Fruit fly (Drosophila melanogaster): ENCODE measurements around the gene CG3176.

CG3176 gene

DNA sequence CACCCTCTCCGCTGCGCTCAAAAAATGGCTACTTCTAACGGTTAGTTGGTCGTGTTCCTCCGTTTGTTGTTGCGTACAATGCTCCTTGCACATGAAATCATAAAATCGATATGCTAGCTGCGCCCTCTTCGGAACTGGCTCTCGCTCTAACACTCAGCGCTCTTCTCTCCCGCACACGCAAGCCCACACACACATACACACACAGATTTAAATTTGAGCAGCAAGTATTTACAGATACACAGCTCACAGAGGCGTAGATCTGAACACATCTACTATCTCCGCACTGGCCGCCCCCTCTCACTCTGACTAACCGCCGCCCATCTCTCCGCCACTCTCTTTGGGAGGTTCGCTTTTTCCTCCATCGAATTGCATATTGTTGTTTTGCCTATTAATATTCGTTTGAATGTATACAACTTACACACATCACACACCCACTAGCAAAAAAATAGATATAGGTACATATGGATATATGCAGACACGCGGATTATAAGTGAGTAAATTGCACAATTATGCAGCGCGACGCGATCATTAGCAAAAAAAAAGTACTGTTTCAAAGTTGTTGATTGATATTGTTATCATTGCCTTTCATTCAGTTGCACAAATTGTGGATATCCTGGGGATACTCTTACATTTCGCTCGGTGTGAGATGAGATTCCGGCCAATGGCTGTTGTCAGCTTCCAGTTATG is 40.8 kb downstream of the CG3176 start (continued):
- TF ChIP-seq Dek (tag; optimal IDR thresholded peaks at IDR 0.05), result peak; percentile 80
- TF ChIP-seq CG5953 (GFP tag; IDR thresholded peaks at IDR 0.05), result peak; percentile 75
- peak; percentile 35; the same call in 1 of the 3 replicates for TF ChIP-seq croc (GFP tag; conservative IDR thresholded peaks at IDR 0.05)
- no peak for TF ChIP-seq TFAM (GFP tag; optimal IDR thresholded peaks at IDR 0.05)
- peak; percentile 40 for TF ChIP-seq slou (GFP tag; optimal IDR thresholded peaks at IDR 0.05)
- TF ChIP-seq Hmr (GFP tag; optimal IDR thresholded peaks at IDR 0.05), result peak; percentile 89
- peak; percentile 77 for TF ChIP-seq en (GFP tag; optimal IDR thresholded peaks at IDR 0.05)
- TF ChIP-seq Hr3 (GFP tag; optimal IDR thresholded peaks at IDR 0.05), result peak; percentile 65
- TF ChIP-seq psq (GFP tag; optimal IDR thresholded peaks at IDR 0.05), result peak; percentile 8
- 0 out of 2 replicates have a peak, but pooled peaks have one; percentile 36 for TF ChIP-seq esg (GFP tag; conservative IDR thresholded peaks at IDR 0.05)
- peak; percentile 74 to 78 for TF ChIP-seq chif (GFP tag; optimal IDR thresholded peaks at IDR 0.05)
- peak; percentile 88 for TF ChIP-seq NfI (GFP tag; optimal IDR thresholded peaks at IDR 0.05)
- TF ChIP-seq CG4617 (GFP tag; optimal IDR thresholded peaks at IDR 0.05; ENCODE audit: borderline replicate concordance), result peak; percentile 38
- peak; percentile 84 for TF ChIP-seq CG15514 (GFP tag; optimal IDR thresholded peaks at IDR 0.05)
- TF ChIP-seq Oli (tag; optimal IDR thresholded peaks at IDR 0.05), result peak; percentile 52
- no peak for TF ChIP-seq CG34224 (GFP tag; IDR thresholded peaks at IDR 0.05; ENCODE audit: partially characterized antibody)
- TF ChIP-seq CG15269 (tag; optimal IDR thresholded peaks at IDR 0.05), result peak; percentile 87
- peak; percentile 55 for TF ChIP-seq abd-A (tag; optimal IDR thresholded peaks at IDR 0.05)
- no peak for TF ChIP-seq Dip2 (GFP tag; IDR thresholded peaks at IDR 0.05)
- TF ChIP-seq D19B (GFP tag; optimal IDR thresholded peaks at IDR 0.05), result no peak
- peak; percentile 84 for TF ChIP-seq CG1647 (GFP tag; optimal IDR thresholded peaks at IDR 0.05)

DNA sequence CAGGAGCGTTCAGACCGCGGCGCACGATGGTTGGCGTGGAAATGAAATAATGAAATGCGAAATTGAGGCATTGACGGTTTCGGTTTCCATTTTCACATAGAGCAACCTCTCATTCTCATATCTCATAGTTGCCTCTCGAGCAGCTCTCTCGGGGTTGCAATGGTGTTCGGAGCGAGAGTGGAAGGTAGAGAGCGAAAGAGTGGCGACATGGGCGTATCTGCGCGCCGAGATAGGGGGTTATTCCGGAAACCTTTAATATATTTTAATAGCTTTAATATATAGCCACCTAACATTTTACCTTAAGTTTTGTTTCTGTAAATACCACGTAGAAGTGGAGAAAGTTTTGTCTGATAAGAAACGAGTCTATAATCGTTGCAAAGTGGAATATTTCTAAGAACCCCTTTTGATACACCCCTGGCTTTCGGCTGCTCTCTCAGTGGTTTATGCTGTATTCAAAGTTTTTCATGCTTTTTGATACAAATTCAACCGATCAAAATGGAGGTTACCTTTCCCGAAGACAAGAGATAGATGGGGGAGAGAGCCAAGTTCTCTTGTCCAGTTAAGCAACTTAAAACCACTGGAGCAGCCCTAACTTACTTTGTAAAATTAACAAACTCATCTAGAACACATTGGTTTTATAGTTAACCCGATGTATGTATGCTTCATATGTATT is 41.7 kb downstream of the CG3176 start, which contains the start of gene elav:
Gene elav (minus strand): TSS at position 48 of the 673 bp plus-strand sequence.
- TF ChIP-seq Jarid2 (GFP tag; optimal IDR thresholded peaks at IDR 0.05) (peak; percentile 89), CG1602 (GFP tag; optimal IDR thresholded peaks at IDR 0.05) (peak; percentile 98), ttk (GFP tag; IDR thresholded peaks at IDR 0.05) (peak; percentile 97), CG1233 (GFP tag; optimal IDR thresholded peaks at IDR 0.05) (peak; percentile 98), TFAM (GFP tag; optimal IDR thresholded peaks at IDR 0.05) (peak; percentile 91), dmrt99B (tag; optimal IDR thresholded peaks at IDR 0.05) (peak; percentile 99), stc (GFP tag; IDR thresholded peaks at IDR 0.05) (peak; percentile 98), pros (GFP tag; optimal IDR thresholded peaks at IDR 0.05) (peak; percentile 97), CG16863 (GFP tag; optimal IDR thresholded peaks at IDR 0.05) (peak; percentile 96), CG1792 (GFP tag; optimal IDR thresholded peaks at IDR 0.05) (peak; percentile 93), dan (GFP tag; IDR thresholded peaks at IDR 0.05) (peak; percentile 93), Nf-YC (tag; optimal IDR thresholded peaks at IDR 0.05) (peak; percentile 94), Dll (GFP tag; IDR thresholded peaks at IDR 0.05; ENCODE audit: partially characterized antibody) (0 out of 4 replicates have a peak, but pooled peaks have one; percentile 23), CG2120 (GFP tag; optimal IDR thresholded peaks at IDR 0.05) (peak; percentile 99), zf30C (GFP tag; optimal IDR thresholded peaks at IDR 0.05) (peak; percentile 58), chinmo (GFP tag; IDR thresholded peaks at IDR 0.05; ENCODE audit: partially characterized antibody) (no peak), CG7271 (tag; optimal IDR thresholded peaks at IDR 0.05) (peak; percentile 90), ken (GFP tag; IDR thresholded peaks at IDR 0.05) (peak; percentile 97), CG2129 (GFP tag; IDR thresholded peaks at IDR 0.05; ENCODE audit: partially characterized antibody) (no peak), Hr51 (GFP tag; optimal IDR thresholded peaks at IDR 0.05) (peak; percentile 98 to 99), Hey (tag; optimal IDR thresholded peaks at IDR 0.05) (peak; percentile 95), kay (GFP tag; optimal IDR thresholded peaks at IDR 0.05) (peak; percentile 95), GATAe (GFP tag; conservative IDR thresholded peaks at IDR 0.05) (peak; percentile 94), CG32767 (GFP tag; IDR thresholded peaks at IDR 0.05) (peak; percentile 99), org-1 (GFP tag; optimal IDR thresholded peaks at IDR 0.05) (peak; percentile 97), CG5180 (GFP tag; optimal IDR thresholded peaks at IDR 0.05) (peak; percentile 93), trh (GFP tag; optimal IDR thresholded peaks at IDR 0.05) (peak; percentile 97)

Measured in whole organism, embryonic.